Worm (Caenorhabditis elegans) whole organism, mixed stage, embryonic: ENCODE measurements around the gene T15B7.8.

Experiments used
- ceh-43 ChIP-seq: fragments of 200-800 bp; sonication (Bioruptor generic); optimal IDR thresholded peaks from 2 replicates; lab custom pipeline; 2018; ENCODE audit warnings: mild to moderate bottlenecking, missing genetic modification characterization, moderate library complexity, missing compliant biosample characterization
- ces-1 ChIP-seq: fragments of 150-350 bp; optimal IDR thresholded peaks from 2 replicates; lab custom pipeline; 2014; ENCODE audit warnings: missing biosample characterization, missing genetic modification reagents, missing genetic modification characterization
- hlh-1 ChIP-seq: fragments of 150-350 bp; optimal IDR thresholded peaks from 2 replicates; lab custom pipeline; 2014; ENCODE audit warnings: missing biosample characterization, missing genetic modification reagents, missing genetic modification characterization
- mep-1 ChIP-seq: fragments of 150-350 bp; optimal IDR thresholded peaks from 2 replicates; lab custom pipeline; 2017; ENCODE audit warnings: missing biosample characterization, missing genetic modification reagents, missing genetic modification characterization, inconsistent platforms
- nhr-12 ChIP-seq: fragments of 150-350 bp; optimal IDR thresholded peaks from 2 replicates; lab custom pipeline; 2014; ENCODE audit warnings: missing biosample characterization, missing genetic modification characterization
- nhr-237 ChIP-seq: fragments of 150-350 bp; optimal IDR thresholded peaks from 2 replicates; lab custom pipeline; 2014; ENCODE audit warnings: missing biosample characterization, missing genetic modification characterization
- nhr-28 ChIP-seq: fragments of 150-350 bp; optimal IDR thresholded peaks from 2 replicates; lab custom pipeline; 2014; ENCODE audit warnings: missing biosample characterization, missing genetic modification characterization
- nhr-76 ChIP-seq: sonication (generic microtip); optimal IDR thresholded peaks from 2 replicates; lab custom pipeline; 2017; ENCODE audit warnings: missing biosample characterization, missing genetic modification characterization
- pha-4 ChIP-seq: fragments of 150-350 bp; optimal IDR thresholded peaks from 2 replicates; lab custom pipeline; 2018; ENCODE audit warnings: missing biosample characterization, missing genetic modification reagents, missing genetic modification characterization
- sem-2 ChIP-seq: fragments of 200-800 bp; sonication (Bioruptor generic); optimal IDR thresholded peaks from 2 replicates; lab custom pipeline; 2018; ENCODE audit warnings: mild to moderate bottlenecking, missing genetic modification characterization, missing compliant biosample characterization
- unc-120 ChIP-seq: sonication (generic microtip); optimal IDR thresholded peaks from 2 replicates; lab custom pipeline; 2017; ENCODE audit warnings: missing genetic modification characterization, missing compliant biosample characterization; ENCODE audit not compliant: poor library complexity, severe bottlenecking
- unc-62 ChIP-seq: fragments of 150-350 bp; optimal IDR thresholded peaks from 2 replicates; lab custom pipeline; 2014; ENCODE audit warnings: missing biosample characterization, missing genetic modification reagents, missing genetic modification characterization

ce11 chrV:6796264-6796663, 25.3 kb upstream of the T15B7.8 start:
- TF ChIP-seq pha-4 (tag; lab: Kevin White, UChicago) (no peak), nhr-237 (tag; lab: Kevin White, UChicago) (no peak), nhr-28 (no peak), ces-1 (GFP tag; lab: Kevin White, UChicago) (no peak), ceh-43 (GFP tag; lab: Kevin White, UChicago) (no peak), mep-1 (tag; lab: Kevin White, UChicago) (no peak), unc-62 (no peak), sem-2 (GFP tag; lab: Kevin White, UChicago) (no peak), hlh-1 (tag; lab: Kevin White, UChicago) (no peak), nhr-12 (no peak), nhr-76 (no peak), unc-120 (tag; lab: Kevin White, UChicago) (no peak)
